Fruit fly (Drosophila melanogaster) whole organism, embryonic: ENCODE measurements around the gene CG31467.
A peak's percentile ranks its signal among the peaks of the same experiment; 100 is the strongest.

Experiments used
- ATbp ChIP-seq: fragments of 200-800 bp; sonication (Bioruptor generic); optimal IDR thresholded peaks from 2 replicates; lab custom pipeline; 2017; ENCODE audit warnings: missing biosample characterization, mild to moderate bottlenecking, missing genetic modification characterization, missing genetic modification reagents
- Adf1 ChIP-seq: fragments of 200-800 bp; sonication (Bioruptor generic); IDR thresholded peaks from 2 replicates; pipeline ENCODE4 v1.3.6; 2022; ENCODE audit warnings: missing biosample characterization, missing genetic modification characterization
- Antp ChIP-seq: fragments of 200-800 bp; sonication (Bioruptor generic); optimal IDR thresholded peaks from 3 replicates; lab custom pipeline; 2016; ENCODE audit warnings: missing biosample characterization, missing genetic modification characterization
- Awh ChIP-seq: fragments of 200-800 bp; sonication (Bioruptor generic); IDR thresholded peaks from 2 replicates; pipeline ENCODE4, ENCODE4 v1.3.6; 2022; ENCODE audit warnings: missing biosample characterization, missing genetic modification characterization
- CG10147 ChIP-seq: fragments of 200-800 bp; sonication (Bioruptor generic); optimal IDR thresholded peaks from 2 replicates; lab custom pipeline; 2019; ENCODE audit warnings: missing biosample characterization, mild to moderate bottlenecking, missing genetic modification characterization, moderate library complexity
- CG1024 ChIP-seq: fragments of 200-800 bp; sonication (Bioruptor generic); IDR thresholded peaks from 2 replicates; pipeline ENCODE4 v1.3.6; 2022; ENCODE audit warnings: missing biosample characterization, missing genetic modification characterization
- CG12071 ChIP-seq: fragments of 200-800 bp; sonication (Bioruptor generic); optimal IDR thresholded peaks from 3 replicates; lab custom pipeline; 2018; ENCODE audit warnings: missing biosample characterization, mild to moderate bottlenecking, missing genetic modification characterization
- CG12299 ChIP-seq: fragments of 200-800 bp; sonication (Bioruptor generic); optimal IDR thresholded peaks from 2 replicates; lab custom pipeline; 2018; ENCODE audit warnings: missing biosample characterization, mild to moderate bottlenecking, missing genetic modification characterization
- CG12391 ChIP-seq: fragments of 200-800 bp; sonication (Bioruptor generic); optimal IDR thresholded peaks from 3 replicates; lab custom pipeline; 2018; ENCODE audit warnings: missing biosample characterization, mild to moderate bottlenecking, missing genetic modification characterization, moderate library complexity
- CG12769 ChIP-seq: fragments of 200-800 bp; sonication (Bioruptor generic); optimal IDR thresholded peaks from 2 replicates; lab custom pipeline; 2019; ENCODE audit warnings: missing biosample characterization, mild to moderate bottlenecking, missing genetic modification characterization, moderate library complexity
- CG14441 ChIP-seq: fragments of 200-800 bp; sonication (Bioruptor generic); IDR thresholded peaks from 2 replicates; pipeline ENCODE4 v1.3.6; 2022; ENCODE audit warnings: missing biosample characterization, missing genetic modification characterization
- CG16813 ChIP-seq: fragments of 200-800 bp; sonication (Bioruptor generic); IDR thresholded peaks from 3 replicates; pipeline ENCODE4 v1.3.6; 2022; ENCODE audit warnings: missing biosample characterization, missing genetic modification characterization; ENCODE audit not compliant: partially characterized antibody
- CG17802 ChIP-seq: fragments of 200-800 bp; sonication (Bioruptor generic); optimal IDR thresholded peaks from 2 replicates; lab custom pipeline; 2018; ENCODE audit warnings: missing biosample characterization, mild to moderate bottlenecking, missing genetic modification characterization, moderate library complexity
- CG3065 ChIP-seq: fragments of 200-800 bp; sonication (Bioruptor generic); optimal IDR thresholded peaks from 2 replicates; lab custom pipeline; 2016; ENCODE audit warnings: missing biosample characterization, missing genetic modification characterization
- CG34422 ChIP-seq: fragments of 200-800 bp; sonication (Bioruptor generic); IDR thresholded peaks from 3 replicates; pipeline ENCODE4 v1.3.6; 2022; ENCODE audit warnings: missing biosample characterization, missing genetic modification characterization
- CG3847 ChIP-seq: fragments of 200-800 bp; sonication (Bioruptor generic); IDR thresholded peaks from 2 replicates; pipeline ENCODE4 v1.3.6; 2022; ENCODE audit warnings: missing biosample characterization, missing genetic modification characterization
- CG4707 ChIP-seq: fragments of 200-800 bp; sonication (Bioruptor generic); optimal IDR thresholded peaks from 2 replicates; lab custom pipeline; 2018; ENCODE audit warnings: missing biosample characterization, mild to moderate bottlenecking, missing genetic modification characterization, moderate library complexity
- CG5180 ChIP-seq: fragments of 200-800 bp; sonication (Bioruptor generic); optimal IDR thresholded peaks from 3 replicates; lab custom pipeline; 2017; ENCODE audit warnings: missing biosample characterization, missing genetic modification characterization, mild to moderate bottlenecking, moderate library complexity, missing genetic modification reagents
- CG5953 ChIP-seq: fragments of 200-800 bp; sonication (Bioruptor generic); IDR thresholded peaks from 2 replicates; pipeline ENCODE4 v1.3.6; 2022; ENCODE audit warnings: missing biosample characterization, missing genetic modification characterization
- CG6689 ChIP-seq: fragments of 200-800 bp; sonication (Bioruptor generic); IDR thresholded peaks from 2 replicates; pipeline ENCODE4 v1.3.6; 2022; ENCODE audit warnings: missing biosample characterization, missing genetic modification characterization
- CG8290 ChIP-seq, 3 experiments: fragments of 200-800 bp; sonication (Bioruptor generic); optimal IDR thresholded peaks; 2 replicates each; lab custom pipeline; 2016 to 2019; ENCODE audit warnings: missing biosample characterization in 3 of 3, missing genetic modification characterization in 3 of 3, mild to moderate bottlenecking in 2 of 3, moderate library complexity in 1 of 3
- CG8765 ChIP-seq: fragments of 200-800 bp; sonication (Bioruptor generic); IDR thresholded peaks from 2 replicates; pipeline ENCODE4 v1.3.6; 2022; ENCODE audit warnings: missing biosample characterization, missing genetic modification characterization
- CoRest ChIP-seq: fragments of 200-800 bp; sonication (Bioruptor generic); optimal IDR thresholded peaks from 3 replicates; lab custom pipeline; 2018; ENCODE audit warnings: missing biosample characterization, mild to moderate bottlenecking, missing genetic modification characterization, moderate library complexity
- Elba2 ChIP-seq: fragments of 200-800 bp; sonication (Bioruptor generic); optimal IDR thresholded peaks from 3 replicates; lab custom pipeline; 2016; ENCODE audit warnings: missing biosample characterization, missing genetic modification characterization
- Nf-YB ChIP-seq: fragments of 200-800 bp; sonication (Bioruptor generic); optimal IDR thresholded peaks from 3 replicates; lab custom pipeline; 2019; ENCODE audit warnings: missing biosample characterization, mild to moderate bottlenecking, missing genetic modification characterization, moderate library complexity
- Oaz ChIP-seq: fragments of 200-800 bp; sonication (Bioruptor generic); IDR thresholded peaks from 2 replicates; pipeline ENCODE4 v1.3.6; 2022; ENCODE audit warnings: missing biosample characterization, missing genetic modification characterization
- Poxn ChIP-seq: fragments of 200-800 bp; sonication (Bioruptor generic); IDR thresholded peaks from 2 replicates; pipeline ENCODE4 v1.3.6; 2022; ENCODE audit warnings: missing biosample characterization, missing genetic modification characterization
- Xbp1 ChIP-seq: fragments of 200-800 bp; sonication (Bioruptor generic); optimal IDR thresholded peaks from 3 replicates; lab custom pipeline; 2016; ENCODE audit warnings: missing biosample characterization, mild to moderate bottlenecking, missing genetic modification characterization
- YL-1 ChIP-seq: fragments of 200-800 bp; sonication (Bioruptor generic); optimal IDR thresholded peaks from 3 replicates; lab custom pipeline; 2017; ENCODE audit warnings: missing biosample characterization, mild to moderate bottlenecking, missing genetic modification characterization
- ac ChIP-seq: fragments of 200-800 bp; sonication (Bioruptor generic); optimal IDR thresholded peaks from 3 replicates; lab custom pipeline; 2017; ENCODE audit warnings: missing biosample characterization, mild to moderate bottlenecking, missing genetic modification characterization
- cg ChIP-seq: fragments of 200-800 bp; sonication (Bioruptor generic); optimal IDR thresholded peaks from 3 replicates; lab custom pipeline; 2019; ENCODE audit warnings: missing biosample characterization, mild to moderate bottlenecking, missing genetic modification characterization, moderate library complexity
- crp ChIP-seq, 2 experiments: fragments of 200-800 bp; sonication (Bioruptor generic); optimal IDR thresholded peaks; 2 replicates in 1 of 2; 3 replicates in 1 of 2; lab custom pipeline; 2017; ENCODE audit warnings: missing biosample characterization in 2 of 2, missing genetic modification characterization in 2 of 2, mild to moderate bottlenecking in 1 of 2, moderate library complexity in 1 of 2
- dpn ChIP-seq, 2 experiments: fragments of 200-800 bp; sonication (Bioruptor generic); optimal IDR thresholded peaks; 3 replicates each; lab custom pipeline; 2016; ENCODE audit warnings: missing biosample characterization in 2 of 2, missing genetic modification characterization in 2 of 2
- eyg ChIP-seq: fragments of 200-800 bp; sonication (Bioruptor generic); optimal IDR thresholded peaks from 3 replicates; lab custom pipeline; 2016; ENCODE audit warnings: missing biosample characterization, missing genetic modification characterization
- gsb ChIP-seq: fragments of 200-800 bp; sonication (Bioruptor generic); IDR thresholded peaks from 2 replicates; pipeline ENCODE4 v1.3.6; 2022; ENCODE audit warnings: missing biosample characterization, missing genetic modification characterization
- hkb ChIP-seq, 2 experiments: fragments of 200-800 bp in 1 of 2; fragments of >200 bp in 1 of 2; sonication (Bioruptor generic) in 1 of 2; IDR thresholded peaks in 1 of 2; optimal IDR thresholded peaks in 1 of 2; 2 replicates each; pipeline versions ENCODE4 v1.3.6 to Lab custom; 2017 to 2022; ENCODE audit warnings: missing biosample characterization in 1 of 2, missing genetic modification characterization in 1 of 2
- lab ChIP-seq: fragments of 200-800 bp; sonication (Bioruptor generic); optimal IDR thresholded peaks from 3 replicates; lab custom pipeline; 2017; ENCODE audit warnings: missing biosample characterization, missing genetic modification characterization, mild to moderate bottlenecking, moderate library complexity, missing genetic modification reagents
- pb ChIP-seq: fragments of 200-800 bp; sonication (Bioruptor generic); optimal IDR thresholded peaks from 3 replicates; lab custom pipeline; 2016; ENCODE audit warnings: missing biosample characterization, missing genetic modification characterization
- phol ChIP-seq: fragments of 200-800 bp; sonication (Bioruptor generic); optimal IDR thresholded peaks from 3 replicates; lab custom pipeline; 2018; ENCODE audit warnings: missing biosample characterization, mild to moderate bottlenecking, missing genetic modification characterization, moderate library complexity
- pros ChIP-seq: fragments of 200-800 bp; sonication (Bioruptor generic); optimal IDR thresholded peaks from 3 replicates; lab custom pipeline; 2019; ENCODE audit warnings: missing biosample characterization, mild to moderate bottlenecking, missing genetic modification characterization, moderate library complexity
- ro ChIP-seq: fragments of 200-800 bp; sonication (Bioruptor generic); IDR thresholded peaks from 2 replicates; pipeline ENCODE4 v1.3.6; 2022; ENCODE audit warnings: missing biosample characterization, missing genetic modification characterization
- sd ChIP-seq: fragments of 200-800 bp; sonication (Bioruptor generic); optimal IDR thresholded peaks from 3 replicates; lab custom pipeline; 2018; ENCODE audit warnings: missing biosample characterization, mild to moderate bottlenecking, missing genetic modification characterization, moderate library complexity
- sens ChIP-seq: fragments of 200-800 bp; sonication (Bioruptor generic); peaks from one replicate; lab custom pipeline; 2016; ENCODE audit warnings: missing biosample characterization, missing genetic modification characterization
- tgo ChIP-seq: fragments of 200-800 bp; sonication (Bioruptor generic); IDR thresholded peaks from 3 replicates; pipeline ENCODE4 v1.3.6; 2022; ENCODE audit warnings: missing biosample characterization, missing genetic modification characterization
- unc-4 ChIP-seq: fragments of 200-800 bp; sonication (Bioruptor generic); IDR thresholded peaks from 2 replicates; pipeline ENCODE4 v1.3.6; 2022; ENCODE audit warnings: missing biosample characterization, missing genetic modification characterization; ENCODE audit not compliant: partially characterized antibody
- zen2 ChIP-seq: fragments of 200-800 bp; sonication (Bioruptor generic); IDR thresholded peaks from 3 replicates; pipeline ENCODE4 v1.3.6; 2022; ENCODE audit warnings: missing biosample characterization, missing genetic modification characterization; ENCODE audit not compliant: partially characterized antibody
- zf30C ChIP-seq: fragments of 200-800 bp; sonication (Bioruptor generic); optimal IDR thresholded peaks from 3 replicates; lab custom pipeline; 2018; ENCODE audit warnings: missing biosample characterization, mild to moderate bottlenecking, missing genetic modification characterization

Gene CG31467

DNA sequence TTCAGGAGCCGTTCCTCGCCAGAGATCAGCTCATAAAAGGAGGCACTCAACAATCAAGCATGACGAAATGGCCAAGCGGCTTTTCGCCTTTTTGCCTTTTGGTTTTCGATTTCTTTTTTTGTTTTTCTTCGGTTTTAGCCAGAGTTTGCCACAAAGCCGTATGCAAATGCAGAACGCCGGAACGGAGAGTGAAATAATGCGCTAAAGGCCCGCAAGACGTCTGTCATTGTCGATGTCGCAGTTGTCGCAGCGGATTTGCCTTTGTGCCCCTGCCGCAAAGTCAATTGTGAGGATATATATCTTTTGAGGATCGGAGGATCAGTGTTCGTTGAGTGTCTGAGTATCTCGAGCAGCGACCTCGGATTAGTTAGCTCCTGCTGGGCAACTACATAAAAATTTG, 38.7 kb downstream of the CG31467 start (continued):
- no peak for TF ChIP-seq CG8765 (GFP tag; lab: Robert Waterston, UW)
- no peak for TF ChIP-seq CG12071 (GFP tag; lab: Kevin White, UChicago)
- no peak for TF ChIP-seq crp (GFP tag; optimal IDR thresholded peaks at IDR 0.05; lab: Kevin White, UChicago)
- no peak for TF ChIP-seq CG8290 (GFP tag; optimal IDR thresholded peaks at IDR 0.05; lab: Kevin White, UChicago)
- TF ChIP-seq CG8290 (tag; optimal IDR thresholded peaks at IDR 0.05; lab: Kevin White, UChicago) = no peak
- no peak for TF ChIP-seq sens (GFP tag; lab: Kevin White, UChicago)
- no peak for TF ChIP-seq unc-4 (GFP tag; lab: Robert Waterston, UW)
- no peak for TF ChIP-seq zen2 (GFP tag; lab: Robert Waterston, UW)

DNA sequence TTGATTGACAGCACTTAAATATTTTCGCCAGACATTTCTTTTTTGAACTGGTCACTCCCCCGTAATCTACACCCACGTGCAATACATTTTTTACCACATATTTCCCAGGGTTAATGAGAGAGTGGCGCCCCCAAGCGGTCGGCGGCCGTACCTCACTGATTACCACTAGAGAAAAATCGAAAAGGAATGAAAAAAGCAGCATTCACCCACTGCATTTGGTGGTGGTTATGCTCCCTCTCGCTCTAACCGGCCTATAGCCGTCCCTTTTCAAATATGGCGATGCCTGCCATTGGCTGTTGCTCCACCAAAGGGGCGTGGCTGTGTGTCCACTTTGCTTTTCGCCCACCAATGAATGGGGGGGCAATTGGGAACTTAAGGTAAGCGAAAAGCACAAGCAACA, 41.7 kb downstream of the CG31467 start:
- TF ChIP-seq CG5953 = peak; percentile 49
- TF ChIP-seq CG6689 = peak; percentile 42; the same call in 1 of the 2 replicates
- TF ChIP-seq CG12299 (tag; lab: Kevin White, UChicago) = no peak
- TF ChIP-seq Elba2 (GFP tag; lab: Kevin White, UChicago) = no peak
- TF ChIP-seq phol (tag; lab: Kevin White, UChicago) = peak; percentile 90
- peak; percentile 29 for TF ChIP-seq cg (GFP tag; lab: Kevin White, UChicago)
- TF ChIP-seq ATbp (GFP tag; lab: Kevin White, UChicago) = peak; percentile 69
- TF ChIP-seq Adf1 (GFP tag; lab: Robert Waterston, UW) = peak; percentile 43; the same call in 1 of the 2 replicates
- TF ChIP-seq pros = peak; percentile 40
- no peak for TF ChIP-seq CG10147 (GFP tag; lab: Kevin White, UChicago)
- peak; percentile 66 for TF ChIP-seq lab (GFP tag; lab: Kevin White, UChicago)
- TF ChIP-seq Nf-YB (GFP tag; lab: Kevin White, UChicago) = peak; percentile 100
- peak; percentile 79 for TF ChIP-seq Awh
- peak; percentile 80 for TF ChIP-seq CG4707
- TF ChIP-seq sd (tag; lab: Kevin White, UChicago) = peak; percentile 50
- no peak for TF ChIP-seq hkb (optimal IDR thresholded peaks at IDR 0.05; lab: Kevin White, UChicago)
- TF ChIP-seq hkb (GFP tag; IDR thresholded peaks at IDR 0.05; lab: Robert Waterston, UW) = peak; percentile 72
- peak; percentile 58 for TF ChIP-seq zf30C (GFP tag; lab: Kevin White, UChicago)
- peak; percentile 44 for TF ChIP-seq tgo
- TF ChIP-seq dpn (GFP tag; optimal IDR thresholded peaks at IDR 0.05; lab: Kevin White, UChicago) = peak; percentile 20 to 41
- peak; percentile 15 for TF ChIP-seq eyg (GFP tag; lab: Kevin White, UChicago)
- TF ChIP-seq CG3065 = peak; percentile 68
- no peak for TF ChIP-seq Poxn (GFP tag; lab: Robert Waterston, UW)
- 0 out of 3 replicates have a peak, but pooled peaks have one; percentile 46 for TF ChIP-seq CG34422 (GFP tag; lab: Robert Waterston, UW)
- TF ChIP-seq CoRest (tag; lab: Kevin White, UChicago) = peak; percentile 65
- peak; percentile 31 for TF ChIP-seq CG12391
- peak; percentile 56 for TF ChIP-seq CG12769 (tag; lab: Kevin White, UChicago)
- no peak for TF ChIP-seq ro
- TF ChIP-seq CG1024 (GFP tag; lab: Robert Waterston, UW) = peak; percentile 42; the same call in 1 of the 2 replicates
- peak; percentile 69 for TF ChIP-seq pb (GFP tag; lab: Kevin White, UChicago)
- TF ChIP-seq CG14441 (GFP tag; lab: Robert Waterston, UW) = no peak
- peak; percentile 15; the same call in 1 of the 3 replicates for TF ChIP-seq CG16813 (GFP tag; lab: Robert Waterston, UW)
- TF ChIP-seq Oaz = peak; percentile 23; the same call in 1 of the 2 replicates
- peak; percentile 10 for TF ChIP-seq YL-1 (GFP tag; lab: Kevin White, UChicago)
- TF ChIP-seq Xbp1 (GFP tag; lab: Kevin White, UChicago) = peak; percentile 52
- TF ChIP-seq CG17802 = peak; percentile 46
- peak; percentile 46 for TF ChIP-seq Antp (GFP tag; lab: Kevin White, UChicago)
- TF ChIP-seq gsb (GFP tag; lab: Robert Waterston, UW) = peak; percentile 39; the same call in 1 of the 2 replicates
- TF ChIP-seq CG3847 (GFP tag; lab: Robert Waterston, UW) = peak; percentile 50
- peak; percentile 54 for TF ChIP-seq ac (GFP tag; lab: Kevin White, UChicago)
- peak; percentile 45 for TF ChIP-seq CG5180
